Fruit fly (Drosophila melanogaster) whole organism, prepupa: Measurements from ENCODE around the gene Acp63F.
A peak's percentile ranks its signal among the peaks of the same experiment; 100 is the strongest.

ENCODE experiments used
- Blimp-1 ChIP-seq: fragments of 200-800 bp; sonication (Bioruptor generic); optimal IDR thresholded peaks from 3 replicates; lab custom pipeline; 2017; ENCODE audit warnings: missing biosample characterization, missing genetic modification characterization, mild to moderate bottlenecking, moderate library complexity, missing genetic modification reagents
- CG10631 ChIP-seq: fragments of 200-800 bp; sonication (Bioruptor generic); optimal IDR thresholded peaks from 2 replicates; lab custom pipeline; 2016; ENCODE audit warnings: missing biosample characterization, missing genetic modification characterization
- CG10669 ChIP-seq: fragments of 200-800 bp; sonication (Bioruptor generic); optimal IDR thresholded peaks from 3 replicates; lab custom pipeline; 2018; ENCODE audit warnings: missing biosample characterization, mild to moderate bottlenecking, missing genetic modification characterization, moderate library complexity
- CG11294 ChIP-seq: fragments of 200-800 bp; sonication (Bioruptor generic); IDR thresholded peaks from 2 replicates; pipeline ENCODE4 v1.3.6; 2022; ENCODE audit warnings: missing biosample characterization, missing genetic modification characterization
- CG11762 ChIP-seq: fragments of 200-800 bp; sonication (Bioruptor generic); optimal IDR thresholded peaks from 3 replicates; lab custom pipeline; 2016; ENCODE audit warnings: missing biosample characterization, missing genetic modification characterization; ENCODE audit not compliant: insufficient read depth
- CG11902 ChIP-seq: fragments of 200-800 bp; sonication (Bioruptor generic); optimal IDR thresholded peaks from 3 replicates; lab custom pipeline; 2016; ENCODE audit warnings: missing biosample characterization, missing genetic modification characterization
- CG15336 ChIP-seq: fragments of 200-800 bp; sonication (Bioruptor generic); IDR thresholded peaks from 2 replicates; pipeline ENCODE4 v1.3.6; 2022; ENCODE audit warnings: missing biosample characterization, missing genetic modification characterization
- CG1621 ChIP-seq: fragments of 200-800 bp; sonication (Bioruptor generic); optimal IDR thresholded peaks from 3 replicates; lab custom pipeline; 2018; ENCODE audit warnings: missing biosample characterization, mild to moderate bottlenecking, missing genetic modification characterization
- CG16779 ChIP-seq: fragments of 200-800 bp; sonication (Bioruptor generic); optimal IDR thresholded peaks from 3 replicates; lab custom pipeline; 2017; ENCODE audit warnings: missing biosample characterization, mild to moderate bottlenecking, missing genetic modification characterization
- CG3032 ChIP-seq: fragments of 200-800 bp; optimal IDR thresholded peaks from 2 replicates; lab custom pipeline; 2019; ENCODE audit warnings: missing biosample characterization, mild to moderate bottlenecking, missing genetic modification characterization, moderate library complexity
- CG31627 ChIP-seq: fragments of 200-800 bp; sonication (Bioruptor generic); optimal IDR thresholded peaks from 3 replicates; lab custom pipeline; 2016; ENCODE audit warnings: missing biosample characterization, missing genetic modification characterization
- CG32006 ChIP-seq: fragments of 200-800 bp; sonication (Bioruptor generic); optimal IDR thresholded peaks from 3 replicates; lab custom pipeline; 2017; ENCODE audit warnings: missing biosample characterization, mild to moderate bottlenecking, missing genetic modification characterization
- CG4318 ChIP-seq: fragments of 200-800 bp; sonication (Bioruptor generic); optimal IDR thresholded peaks from 3 replicates; lab custom pipeline; 2017; ENCODE audit warnings: missing biosample characterization, mild to moderate bottlenecking, missing genetic modification characterization
- CG6163 ChIP-seq: fragments of 200-800 bp; sonication (Bioruptor generic); IDR thresholded peaks from 3 replicates; pipeline ENCODE4 v1.3.6; 2022; ENCODE audit warnings: missing biosample characterization, missing genetic modification characterization
- CG6276 ChIP-seq: fragments of 200-800 bp; sonication (Bioruptor generic); optimal IDR thresholded peaks from 2 replicates; lab custom pipeline; 2017; ENCODE audit warnings: missing biosample characterization, mild to moderate bottlenecking, missing genetic modification characterization
- CG6792 ChIP-seq: fragments of 200-800 bp; sonication (Bioruptor generic); optimal IDR thresholded peaks from 3 replicates; lab custom pipeline; 2016; ENCODE audit warnings: missing biosample characterization, missing genetic modification characterization
- CG6808 ChIP-seq: fragments of 200-800 bp; sonication (Bioruptor generic); optimal IDR thresholded peaks from 3 replicates; lab custom pipeline; 2017; ENCODE audit warnings: missing biosample characterization, missing genetic modification characterization, mild to moderate bottlenecking, moderate library complexity, missing genetic modification reagents
- CG6854 ChIP-seq: fragments of 200-800 bp; sonication (Bioruptor generic); optimal IDR thresholded peaks from 2 replicates; lab custom pipeline; 2017; ENCODE audit warnings: missing biosample characterization, mild to moderate bottlenecking, missing genetic modification characterization
- CG8319 ChIP-seq: fragments of 200-800 bp; sonication (Bioruptor generic); optimal IDR thresholded peaks from 3 replicates; lab custom pipeline; 2016; ENCODE audit warnings: missing biosample characterization, missing genetic modification characterization
- CG8632 ChIP-seq: fragments of 200-800 bp; sonication (Bioruptor generic); optimal IDR thresholded peaks from 3 replicates; lab custom pipeline; 2016; ENCODE audit warnings: missing biosample characterization, missing genetic modification characterization
- Eip75B ChIP-seq: fragments of 200-800 bp; sonication (Bioruptor generic); optimal IDR thresholded peaks from 3 replicates; lab custom pipeline; 2016; ENCODE audit warnings: missing biosample characterization, missing genetic modification characterization
- Eip93F ChIP-seq: fragments of 200-800 bp; sonication (Bioruptor generic); optimal IDR thresholded peaks from 2 replicates; lab custom pipeline; 2016; ENCODE audit warnings: missing biosample characterization, mild to moderate bottlenecking, missing genetic modification characterization
- Hr38 ChIP-seq: sonication (Bioruptor generic); optimal IDR thresholded peaks from 2 replicates; lab custom pipeline; 2016; ENCODE audit warnings: missing biosample characterization, missing genetic modification characterization
- Hr39 ChIP-seq: fragments of 200-800 bp; sonication (Bioruptor generic); optimal IDR thresholded peaks from 2 replicates; lab custom pipeline; 2016; ENCODE audit warnings: missing biosample characterization, missing genetic modification characterization
- Hr4 ChIP-seq: fragments of 200-800 bp; sonication (Bioruptor generic); optimal IDR thresholded peaks from 3 replicates; lab custom pipeline; 2016; ENCODE audit warnings: missing biosample characterization, missing genetic modification characterization
- Met ChIP-seq: fragments of 200-800 bp; sonication (Bioruptor generic); optimal IDR thresholded peaks from 3 replicates; lab custom pipeline; 2016; ENCODE audit warnings: missing biosample characterization, missing genetic modification characterization
- OdsH ChIP-seq: fragments of 200-800 bp; sonication (Bioruptor generic); optimal IDR thresholded peaks from 3 replicates; lab custom pipeline; 2016; ENCODE audit warnings: missing biosample characterization, missing genetic modification characterization
- Smox ChIP-seq: fragments of 200-800 bp; sonication (Bioruptor generic); optimal IDR thresholded peaks from 3 replicates; lab custom pipeline; 2016; ENCODE audit warnings: missing biosample characterization, missing genetic modification characterization
- Sox102F ChIP-seq: fragments of 200-800 bp; sonication (Bioruptor generic); optimal IDR thresholded peaks from 2 replicates; lab custom pipeline; 2016; ENCODE audit warnings: missing biosample characterization, mild to moderate bottlenecking, missing genetic modification characterization
- Sox15 ChIP-seq: fragments of 200-800 bp; sonication (Bioruptor generic); optimal IDR thresholded peaks from 3 replicates; lab custom pipeline; 2016; ENCODE audit warnings: missing biosample characterization, missing genetic modification characterization
- achi ChIP-seq: fragments of 200-800 bp; sonication (Bioruptor generic); optimal IDR thresholded peaks from 3 replicates; lab custom pipeline; 2016; ENCODE audit warnings: missing biosample characterization, missing genetic modification characterization
- acj6 ChIP-seq: fragments of 200-800 bp; sonication (Bioruptor generic); optimal IDR thresholded peaks from 3 replicates; lab custom pipeline; 2016; ENCODE audit warnings: missing biosample characterization, missing genetic modification characterization
- cyc ChIP-seq: fragments of 200-800 bp; sonication (Bioruptor generic); optimal IDR thresholded peaks from 3 replicates; lab custom pipeline; 2016; ENCODE audit warnings: missing biosample characterization, missing genetic modification characterization
- dac ChIP-seq: fragments of 200-800 bp; sonication (Bioruptor generic); optimal IDR thresholded peaks from 2 replicates; lab custom pipeline; 2017; ENCODE audit warnings: missing biosample characterization, mild to moderate bottlenecking, missing genetic modification characterization
- dsx ChIP-seq: fragments of 200-800 bp; optimal IDR thresholded peaks from 3 replicates; lab custom pipeline; 2019; ENCODE audit warnings: missing biosample characterization, mild to moderate bottlenecking, missing genetic modification characterization, moderate library complexity; ENCODE audit not compliant: poor library complexity, severe bottlenecking
- eg ChIP-seq: fragments of 200-800 bp; sonication (Bioruptor generic); IDR thresholded peaks from 3 replicates; pipeline ENCODE4 v1.3.6; 2022; ENCODE audit warnings: missing biosample characterization, missing genetic modification characterization
- esn ChIP-seq: fragments of 200-800 bp; sonication (Bioruptor generic); optimal IDR thresholded peaks from 2 replicates; lab custom pipeline; 2016; ENCODE audit warnings: missing biosample characterization, mild to moderate bottlenecking, missing genetic modification characterization, moderate library complexity
- fd59A ChIP-seq: fragments of 200-800 bp; sonication (Bioruptor generic); optimal IDR thresholded peaks from 2 replicates; lab custom pipeline; 2017; ENCODE audit warnings: missing biosample characterization, mild to moderate bottlenecking, missing genetic modification characterization, missing genetic modification reagents
- fd85E ChIP-seq: fragments of 200-800 bp; sonication (Bioruptor generic); optimal IDR thresholded peaks from 3 replicates; lab custom pipeline; 2016; ENCODE audit warnings: missing biosample characterization, missing genetic modification characterization
- fkh ChIP-seq: fragments of 200-800 bp; sonication (Bioruptor generic); optimal IDR thresholded peaks from 3 replicates; lab custom pipeline; 2017; ENCODE audit warnings: missing biosample characterization, mild to moderate bottlenecking, missing genetic modification characterization, moderate library complexity
- net ChIP-seq: fragments of 200-800 bp; sonication (Bioruptor generic); optimal IDR thresholded peaks from 3 replicates; lab custom pipeline; 2016; ENCODE audit warnings: missing biosample characterization, missing genetic modification characterization
- pdm3 ChIP-seq: fragments of 200-800 bp; sonication (Bioruptor generic); optimal IDR thresholded peaks from 3 replicates; lab custom pipeline; 2016; ENCODE audit warnings: missing biosample characterization, missing genetic modification characterization
- salr ChIP-seq, 2 experiments: fragments of 200-800 bp; sonication (Bioruptor generic); optimal IDR thresholded peaks; 3 replicates each; lab custom pipeline; 2016 to 2018; ENCODE audit warnings: missing biosample characterization in 2 of 2, missing genetic modification characterization in 2 of 2, mild to moderate bottlenecking in 1 of 2
- spab ChIP-seq: fragments of 200-800 bp; sonication (Bioruptor generic); optimal IDR thresholded peaks from 2 replicates; lab custom pipeline; 2017; ENCODE audit warnings: missing biosample characterization, mild to moderate bottlenecking, missing genetic modification characterization, missing genetic modification reagents
- svp ChIP-seq: fragments of 200-800 bp; sonication (Bioruptor generic); peaks from one replicate; lab custom pipeline; 2016; ENCODE audit warnings: missing biosample characterization, missing genetic modification characterization
- topi ChIP-seq: fragments of 200-800 bp; sonication (Bioruptor generic); optimal IDR thresholded peaks from 3 replicates; lab custom pipeline; 2016; ENCODE audit warnings: missing biosample characterization, missing genetic modification characterization
- vri ChIP-seq: fragments of 200-800 bp; sonication (Bioruptor generic); optimal IDR thresholded peaks from 3 replicates; lab custom pipeline; 2016; ENCODE audit warnings: missing biosample characterization, mild to moderate bottlenecking, missing genetic modification characterization

Gene Acp63F

dm6 chr3L:3771406-3771935, 44.7 kb downstream of the Acp63F start (continued):
- TF ChIP-seq CG10631 (GFP tag; lab: Kevin White, UChicago) (peak; percentile 81), fd59A (GFP tag; lab: Kevin White, UChicago) (peak; percentile 34), net (GFP tag; lab: Kevin White, UChicago) (peak; percentile 56), svp (GFP tag; lab: Kevin White, UChicago) (peak; percentile 93), Hr39 (peak; percentile 38), Sox15 (GFP tag; lab: Kevin White, UChicago) (peak; percentile 60), CG8319 (GFP tag; lab: Kevin White, UChicago) (peak; percentile 47), dsx (peak; percentile 85), CG16779 (tag; lab: Kevin White, UChicago) (peak; percentile 61), CG4318 (peak; percentile 44), fd85E (GFP tag; lab: Kevin White, UChicago) (peak; percentile 17), dac (GFP tag; lab: Kevin White, UChicago) (no peak), topi (GFP tag; lab: Kevin White, UChicago) (peak; percentile 76), CG10669 (GFP tag; lab: Kevin White, UChicago) (peak; percentile 76), CG32006 (GFP tag; lab: Kevin White, UChicago) (peak; percentile 83)

dm6 chr3L:3770823-3771222, 45.3 kb downstream of the Acp63F start:
- TF ChIP-seq Eip93F: no peak
- peak; percentile 14 for TF ChIP-seq CG8632
- TF ChIP-seq dac (GFP tag; lab: Kevin White, UChicago): peak; percentile 23
- peak; percentile 35 for TF ChIP-seq Sox102F (GFP tag; lab: Kevin White, UChicago)
- no peak for TF ChIP-seq CG10669 (GFP tag; lab: Kevin White, UChicago)
- TF ChIP-seq CG31627: peak; percentile 58
- no peak for TF ChIP-seq Eip75B
- TF ChIP-seq CG6854 (GFP tag; lab: Kevin White, UChicago): no peak
- no peak for TF ChIP-seq CG6276 (GFP tag; lab: Kevin White, UChicago)
- no peak for TF ChIP-seq fd85E (GFP tag; lab: Kevin White, UChicago)
- TF ChIP-seq Smox: peak; percentile 22
- peak; percentile 14 for TF ChIP-seq cyc
- no peak for TF ChIP-seq net (GFP tag; lab: Kevin White, UChicago)
- TF ChIP-seq esn (GFP tag; lab: Kevin White, UChicago): peak; percentile 45
- peak in 1 of 2 experiments; percentile 43 for TF ChIP-seq salr (GFP tag; optimal IDR thresholded peaks at IDR 0.05; lab: Kevin White, UChicago)
- no peak for TF ChIP-seq fd59A (GFP tag; lab: Kevin White, UChicago)
- 0 out of 2 replicates have a peak, but pooled peaks have one; percentile 17 for TF ChIP-seq CG11294 (GFP tag; lab: Robert Waterston, UW)
- no peak for TF ChIP-seq dsx
- TF ChIP-seq Hr38 (GFP tag; lab: Kevin White, UChicago): no peak
- no peak for TF ChIP-seq CG8319 (GFP tag; lab: Kevin White, UChicago)
- TF ChIP-seq svp (GFP tag; lab: Kevin White, UChicago): no peak
- TF ChIP-seq Hr39: peak; percentile 53
- TF ChIP-seq CG6792: no peak
- peak; percentile 18 for TF ChIP-seq OdsH (GFP tag; lab: Kevin White, UChicago)
- no peak; the same call in 2 of the 3 replicates for TF ChIP-seq eg (GFP tag; lab: Robert Waterston, UW)
- TF ChIP-seq CG1621 (tag; lab: Kevin White, UChicago): no peak
- peak; percentile 40; the same call in 1 of the 3 replicates for TF ChIP-seq CG6163 (GFP tag; lab: Robert Waterston, UW)
- peak; percentile 13 for TF ChIP-seq CG11762 (GFP tag; lab: Kevin White, UChicago)
- TF ChIP-seq vri (GFP tag; lab: Kevin White, UChicago): no peak
- TF ChIP-seq spab: no peak
- TF ChIP-seq CG11902 (GFP tag; lab: Kevin White, UChicago): no peak
- no peak for TF ChIP-seq CG6808
- TF ChIP-seq Met: peak; percentile 33
- no peak for TF ChIP-seq CG3032 (tag; lab: Kevin White, UChicago)
- peak; percentile 25 for TF ChIP-seq topi (GFP tag; lab: Kevin White, UChicago)
- TF ChIP-seq acj6 (GFP tag; lab: Kevin White, UChicago): peak; percentile 34
- peak; percentile 44 for TF ChIP-seq pdm3
- TF ChIP-seq Hr4 (GFP tag; lab: Kevin White, UChicago): peak; percentile 72
- no peak for TF ChIP-seq fkh (GFP tag; lab: Kevin White, UChicago)
- TF ChIP-seq Blimp-1: no peak
- no peak for TF ChIP-seq CG15336
- TF ChIP-seq achi: peak; percentile 24
- peak; percentile 71 for TF ChIP-seq CG32006 (GFP tag; lab: Kevin White, UChicago)
